Fruit fly (Drosophila melanogaster): Measurements from ENCODE around the gene CG32264.

Gene CG32264

dm6 chr3L:3783436-3783835, 22.8 kb downstream of the CG32264 start:
- TF ChIP-seq CG32264 (GFP tag; optimal IDR thresholded peaks at IDR 0.05) (no peak), OdsH (GFP tag; optimal IDR thresholded peaks at IDR 0.05) (no peak), woc (GFP tag; optimal IDR thresholded peaks at IDR 0.05) (no peak), Dfd (GFP tag; optimal IDR thresholded peaks at IDR 0.05) (peak; percentile 12)

DNA sequence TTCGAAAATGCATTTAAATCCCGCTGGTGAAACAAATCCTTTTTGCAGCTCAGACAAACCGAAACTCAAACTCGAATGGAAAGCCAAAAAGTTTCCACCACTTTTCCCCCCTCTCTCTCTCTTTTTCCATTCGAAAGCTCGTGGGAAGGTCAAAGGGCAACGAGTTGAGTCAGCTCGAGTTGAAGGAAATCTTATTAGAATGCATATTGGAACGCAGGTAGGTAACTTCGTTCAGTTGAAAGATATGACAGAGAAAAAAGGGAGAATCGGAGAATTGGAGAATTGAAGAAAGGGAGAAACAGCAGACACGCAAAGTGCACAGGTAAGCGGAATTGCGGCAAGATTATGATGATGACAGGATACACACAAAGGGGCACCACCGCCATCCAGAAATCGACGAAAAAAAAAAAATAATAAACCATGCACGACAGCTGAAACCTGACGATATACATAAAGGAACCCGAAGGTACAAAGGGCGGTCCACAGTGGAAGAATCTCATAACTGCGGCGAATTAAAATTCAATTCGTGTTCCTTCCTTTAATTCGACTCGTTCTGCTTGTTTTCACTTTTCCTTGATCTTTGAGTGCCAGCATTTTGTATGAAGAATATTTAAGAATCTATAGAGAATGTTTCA, 23.6 kb downstream of the CG32264 start:
- TF ChIP-seq Hr83 (GFP tag; optimal IDR thresholded peaks at IDR 0.05; ENCODE audit: poor library complexity, severe bottlenecking) (no peak), psq (GFP tag; optimal IDR thresholded peaks at IDR 0.05) (peak; percentile 92), Hnf4 (GFP tag; optimal IDR thresholded peaks at IDR 0.05) (peak; percentile 19)

- TF ChIP-seq CG9705 (GFP tag; optimal IDR thresholded peaks at IDR 0.05) (no peak), usp (GFP tag; optimal IDR thresholded peaks at IDR 0.05) (no peak), sage (GFP tag; optimal IDR thresholded peaks at IDR 0.05) (no peak), tai (GFP tag; optimal IDR thresholded peaks at IDR 0.05) (no peak), lola (GFP tag; optimal IDR thresholded peaks at IDR 0.05) (no peak), woc (GFP tag; optimal IDR thresholded peaks at IDR 0.05) (no peak), dsf (GFP tag; optimal IDR thresholded peaks at IDR 0.05; ENCODE audit: borderline replicate concordance) (no peak), brk (GFP tag; optimal IDR thresholded peaks at IDR 0.05) (no peak), HLH106 (tag; optimal IDR thresholded peaks at IDR 0.05) (peak; percentile 62), Sp1 (GFP tag; optimal IDR thresholded peaks at IDR 0.05) (no peak), Dif (GFP tag; optimal IDR thresholded peaks at IDR 0.05; ENCODE audit: partially characterized antibody) (no peak), Jra (GFP tag; optimal IDR thresholded peaks at IDR 0.05) (no peak), dmrt93B (GFP tag; optimal IDR thresholded peaks at IDR 0.05) (peak; percentile 41), Hnf4 (GFP tag; optimal IDR thresholded peaks at IDR 0.05) (no peak), CrebA (GFP tag; optimal IDR thresholded peaks at IDR 0.05; ENCODE audit: borderline replicate concordance) (no peak), OdsH (GFP tag; optimal IDR thresholded peaks at IDR 0.05) (no peak), dl (GFP tag; optimal IDR thresholded peaks at IDR 0.05; ENCODE audit: insufficient read depth in 1 of 2, partially characterized antibody in 2 of 2) (no peak), rgr (GFP tag; optimal IDR thresholded peaks at IDR 0.05) (peak; percentile 3), Myc (optimal IDR thresholded peaks at IDR 0.05) (no peak), psq (GFP tag; optimal IDR thresholded peaks at IDR 0.05) (peak; percentile 14), Dfd (GFP tag; optimal IDR thresholded peaks at IDR 0.05) (no peak), GATAd (GFP tag; optimal IDR thresholded peaks at IDR 0.05) (no peak), ey (GFP tag; optimal IDR thresholded peaks at IDR 0.05) (peak; percentile 35), foxo (GFP tag; optimal IDR thresholded peaks at IDR 0.05) (no peak)
Observed at dm6 chr3L:3778463-3778862, 27.8 kb downstream of the CG32264 start.

DNA sequence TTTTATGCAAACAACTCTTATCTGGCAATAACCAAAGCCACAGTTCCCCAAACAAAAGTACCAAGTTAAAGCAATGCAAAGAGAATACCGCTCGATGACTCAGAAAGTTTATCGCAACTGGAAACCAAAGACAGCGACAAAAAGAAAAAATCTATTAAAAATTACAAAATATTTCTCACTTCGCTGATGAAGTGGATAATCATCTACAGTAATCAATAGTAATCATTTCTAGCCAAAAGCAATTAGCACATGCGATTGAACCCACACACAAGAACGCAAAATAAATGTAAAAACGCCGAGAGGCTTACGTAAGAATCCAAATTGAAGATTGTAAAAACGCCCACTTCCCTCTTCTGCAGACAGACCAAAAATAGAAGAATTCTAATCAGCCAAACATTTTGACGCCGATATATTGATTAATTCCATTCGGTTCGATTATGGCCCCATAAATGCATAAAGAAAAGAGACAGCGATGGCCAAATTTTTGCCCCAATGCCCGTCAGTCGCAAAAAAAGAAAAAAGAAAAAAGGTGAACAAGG, 29.6 kb downstream of the CG32264 start:
- TF ChIP-seq Sp1 (GFP tag; optimal IDR thresholded peaks at IDR 0.05) (peak; percentile 0), CrebA (GFP tag; optimal IDR thresholded peaks at IDR 0.05; ENCODE audit: borderline replicate concordance) (peak; percentile 46), Myc (optimal IDR thresholded peaks at IDR 0.05) (no peak)

- TF ChIP-seq Rel (GFP tag; optimal IDR thresholded peaks at IDR 0.05) = no peak
- TF ChIP-seq Rel (tag; optimal IDR thresholded peaks at IDR 0.05) = no peak
- no peak for TF ChIP-seq dmrt93B (GFP tag; optimal IDR thresholded peaks at IDR 0.05)
- TF ChIP-seq fru (GFP tag; optimal IDR thresholded peaks at IDR 0.05) = no peak
- TF ChIP-seq CG32264 (GFP tag; optimal IDR thresholded peaks at IDR 0.05) = no peak
- no peak for TF ChIP-seq usp (GFP tag; optimal IDR thresholded peaks at IDR 0.05)
- TF ChIP-seq sv (GFP tag; optimal IDR thresholded peaks at IDR 0.05) = no peak
- no peak for TF ChIP-seq lola (GFP tag; optimal IDR thresholded peaks at IDR 0.05)
- TF ChIP-seq Jra (GFP tag; optimal IDR thresholded peaks at IDR 0.05) = no peak
- no peak for TF ChIP-seq dl (GFP tag; optimal IDR thresholded peaks at IDR 0.05; ENCODE audit: insufficient read depth in 1 of 2, partially characterized antibody in 2 of 2)
- no peak for TF ChIP-seq Hnf4 (GFP tag; optimal IDR thresholded peaks at IDR 0.05)
- TF ChIP-seq brk (GFP tag; optimal IDR thresholded peaks at IDR 0.05) = no peak
- TF ChIP-seq N (GFP tag; optimal IDR thresholded peaks at IDR 0.05) = no peak
Observed at dm6 chr3L:3773317-3773716, 32.9 kb downstream of the CG32264 start.
